Fruit fly (Drosophila melanogaster) S2 (cell line): ENCODE data around the gene Tom40.

ENCODE experiments used
- CG8478 ChIP-seq: fragments of >200 bp; optimal IDR thresholded peaks from 2 replicates; lab custom pipeline; 2018
- CTCF ChIP-seq, 2 experiments: fragments of >200 bp; optimal IDR thresholded peaks; 2 replicates each; lab custom pipeline; 2018

DNA sequence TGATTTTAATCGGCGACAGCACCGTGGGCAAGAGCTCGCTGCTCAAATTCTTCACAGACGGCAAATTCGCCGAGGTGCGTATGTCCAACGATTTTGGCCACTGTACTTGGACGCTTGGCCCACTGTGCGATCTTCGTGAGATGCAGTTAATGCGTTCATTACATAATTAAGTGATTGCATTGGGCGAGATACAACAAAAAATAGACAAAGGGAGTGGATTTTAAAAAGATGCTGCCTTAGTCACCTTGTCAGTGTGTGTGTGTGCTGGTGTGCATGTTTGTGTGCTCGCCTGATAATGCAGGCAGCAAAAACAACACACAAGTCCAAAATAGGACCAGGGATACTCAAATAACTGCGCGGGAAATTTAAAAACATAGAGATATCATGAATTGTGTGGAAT lies 1.4 kb upstream of the Tom40 start:
- no peak for TF ChIP-seq CG8478
- no peak for TF ChIP-seq CTCF (optimal IDR thresholded peaks at IDR 0.05; lab: Kevin White, UChicago)
